Worm (Caenorhabditis elegans) whole organism, early embryonic: ENCODE measurements around the gene faah-1.

Experiments used
- B0310.2 ChIP-seq: sonication (generic microtip); optimal IDR thresholded peaks from 2 replicates; lab custom pipeline; 2016; ENCODE audit warnings: mild to moderate bottlenecking, missing genetic modification characterization, missing compliant biosample characterization
- F13C5.2 ChIP-seq: sonication (generic microtip); optimal IDR thresholded peaks from 2 replicates; lab custom pipeline; 2017; ENCODE audit warnings: mild to moderate bottlenecking, missing genetic modification characterization, inconsistent platforms, missing compliant biosample characterization
- aly-1 ChIP-seq: sonication (generic microtip); optimal IDR thresholded peaks from 2 replicates; lab custom pipeline; 2016; ENCODE audit warnings: missing genetic modification characterization, missing compliant biosample characterization
- ama-1 ChIP-seq: fragments of 150-350 bp; optimal IDR thresholded peaks from 2 replicates; lab custom pipeline; 2014
- ceh-13 ChIP-seq: fragments of 200-800 bp; sonication (Bioruptor generic); optimal IDR thresholded peaks from 2 replicates; lab custom pipeline; 2018; ENCODE audit warnings: mild to moderate bottlenecking, missing genetic modification characterization, missing compliant biosample characterization
- ceh-36 ChIP-seq: sonication (generic microtip); optimal IDR thresholded peaks from 2 replicates; lab custom pipeline; 2016; ENCODE audit warnings: missing genetic modification characterization, inconsistent platforms, missing compliant biosample characterization
- ets-7 ChIP-seq: sonication (generic microtip); optimal IDR thresholded peaks from 2 replicates; lab custom pipeline; 2016; ENCODE audit warnings: missing genotype, missing genetic modification characterization, missing compliant biosample characterization
- flt-1 ChIP-seq: fragments of 200-800 bp; sonication (Bioruptor generic); IDR thresholded peaks from 2 replicates; pipeline ENCODE4 v1.3.6; 2022; ENCODE audit warnings: missing genetic modification characterization, missing compliant biosample characterization
- hmbx-1 ChIP-seq: sonication (generic microtip); optimal IDR thresholded peaks from 2 replicates; lab custom pipeline; 2016; ENCODE audit warnings: mild to moderate bottlenecking, missing genetic modification characterization, missing compliant biosample characterization
- hmg-4 ChIP-seq: fragments of 200-800 bp; sonication (Bioruptor generic); optimal IDR thresholded peaks from 2 replicates; lab custom pipeline; 2018; ENCODE audit warnings: mild to moderate bottlenecking, missing genetic modification characterization, missing compliant biosample characterization
- hnd-1 ChIP-seq: sonication (generic microtip); optimal IDR thresholded peaks from 2 replicates; lab custom pipeline; 2016; ENCODE audit warnings: missing genetic modification characterization, missing compliant biosample characterization
- pes-1 ChIP-seq: fragments of 200-800 bp; sonication (Bioruptor generic); IDR thresholded peaks from 2 replicates; pipeline ENCODE4 v1.3.6; 2022; ENCODE audit warnings: missing genetic modification reagents, missing genetic modification characterization, missing compliant biosample characterization
- scrt-1 ChIP-seq: fragments of 200-800 bp; sonication (Bioruptor generic); IDR thresholded peaks from 2 replicates; pipeline ENCODE4 v1.3.6; 2022; ENCODE audit warnings: missing genetic modification characterization, missing compliant biosample characterization
- sea-1 ChIP-seq: fragments of 200-800 bp; sonication (Bioruptor generic); conservative IDR thresholded peaks from 2 replicates; pipeline ENCODE4 v1.3.6; 2022; ENCODE audit warnings: missing genetic modification characterization, missing compliant biosample characterization
- tbx-11 ChIP-seq: fragments of 200-800 bp; sonication (Bioruptor generic); IDR thresholded peaks from 2 replicates; pipeline ENCODE4 v1.3.6; 2022; ENCODE audit warnings: missing genetic modification characterization, missing compliant biosample characterization
- tbx-37 ChIP-seq: fragments of 200-800 bp; sonication (Bioruptor generic); conservative IDR thresholded peaks from 2 replicates; pipeline ENCODE4 v1.3.6; 2022; ENCODE audit warnings: missing genetic modification reagents, missing genetic modification characterization, missing compliant biosample characterization
- tra-4 ChIP-seq: sonication (generic microtip); optimal IDR thresholded peaks from 2 replicates; lab custom pipeline; 2017; ENCODE audit warnings: missing genetic modification characterization, missing compliant biosample characterization

Gene faah-1

DNA sequence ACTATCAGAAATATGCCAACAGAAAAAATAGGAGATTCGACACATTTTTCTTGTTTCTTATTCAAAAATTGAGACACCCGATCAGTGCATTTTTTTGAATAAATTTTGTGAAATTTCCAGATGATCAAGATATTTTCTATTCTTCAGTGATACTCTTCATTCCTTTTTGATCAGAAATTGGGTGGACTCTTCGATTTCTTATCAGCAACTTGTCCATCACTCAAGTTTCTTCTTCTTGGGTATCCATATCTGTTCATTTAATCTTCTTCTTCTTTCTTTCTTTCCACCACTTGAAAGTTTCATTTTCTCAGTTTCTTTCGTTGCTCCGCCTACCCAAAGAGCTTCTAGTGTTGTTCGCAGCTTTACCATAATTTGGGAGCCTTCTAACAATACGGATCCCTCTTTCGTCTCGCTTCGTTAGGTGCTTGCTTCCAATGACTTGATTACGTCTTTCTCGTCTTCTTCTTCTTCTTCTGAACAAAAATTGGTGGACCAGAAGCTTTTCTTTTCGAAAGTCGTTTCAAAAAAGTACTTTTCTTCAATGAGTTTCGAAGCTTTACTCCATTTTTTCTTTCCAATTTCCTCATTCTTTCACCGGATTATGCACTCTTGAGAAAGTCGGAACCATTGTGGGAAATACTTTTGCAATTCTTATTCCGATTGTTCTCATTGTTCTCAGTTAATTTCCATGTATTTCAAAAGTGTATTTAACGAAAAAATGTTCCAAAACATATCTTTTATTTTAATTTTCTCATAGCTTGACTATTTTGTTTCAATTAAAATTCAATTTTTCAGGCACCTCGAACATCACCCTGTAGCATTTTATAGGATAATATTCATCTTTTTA, 16.7 kb downstream of the faah-1 start, which contains the start of gene pct-1:
TSS of gene pct-1 (plus strand) at position 797 of the 847 bp plus-strand sequence.
- no peak for TF ChIP-seq hnd-1 (tag; lab: Kevin White, UChicago)
- TF ChIP-seq ets-7 (tag; lab: Kevin White, UChicago): no peak
- TF ChIP-seq tbx-37: no peak
- no peak for TF ChIP-seq ama-1
- no peak for TF ChIP-seq flt-1
- no peak for TF ChIP-seq tbx-11
- no peak for TF ChIP-seq F13C5.2 (tag; lab: Kevin White, UChicago)
- no peak for TF ChIP-seq B0310.2
- TF ChIP-seq sea-1 (GFP tag; lab: Robert Waterston, UW): no peak
- TF ChIP-seq hmg-4 (GFP tag; lab: Kevin White, UChicago): no peak
- no peak for TF ChIP-seq ceh-36 (tag; lab: Kevin White, UChicago)
- no peak for TF ChIP-seq scrt-1 (GFP tag; lab: Robert Waterston, UW)
- TF ChIP-seq hmbx-1 (tag; lab: Kevin White, UChicago): no peak
- no peak for TF ChIP-seq aly-1 (tag; lab: Kevin White, UChicago)
- no peak for TF ChIP-seq pes-1 (GFP tag; lab: Robert Waterston, UW)
- no peak for TF ChIP-seq tra-4 (tag; lab: Kevin White, UChicago)

ce11 chrIV:8181404-8181803, 22.2 kb downstream of the faah-1 start:
- no peak for TF ChIP-seq ama-1
- TF ChIP-seq ceh-36 (tag; lab: Kevin White, UChicago): no peak
- no peak for TF ChIP-seq ets-7 (tag; lab: Kevin White, UChicago)
- TF ChIP-seq F13C5.2 (tag; lab: Kevin White, UChicago): no peak
- TF ChIP-seq flt-1: no peak
- no peak for TF ChIP-seq sea-1 (GFP tag; lab: Robert Waterston, UW)
- no peak for TF ChIP-seq B0310.2
- no peak for TF ChIP-seq hmg-4 (GFP tag; lab: Kevin White, UChicago)
- no peak for TF ChIP-seq scrt-1 (GFP tag; lab: Robert Waterston, UW)
- TF ChIP-seq hnd-1 (tag; lab: Kevin White, UChicago): no peak
- TF ChIP-seq tbx-37: no peak
- TF ChIP-seq tra-4 (tag; lab: Kevin White, UChicago): no peak
- TF ChIP-seq tbx-11: no peak

DNA sequence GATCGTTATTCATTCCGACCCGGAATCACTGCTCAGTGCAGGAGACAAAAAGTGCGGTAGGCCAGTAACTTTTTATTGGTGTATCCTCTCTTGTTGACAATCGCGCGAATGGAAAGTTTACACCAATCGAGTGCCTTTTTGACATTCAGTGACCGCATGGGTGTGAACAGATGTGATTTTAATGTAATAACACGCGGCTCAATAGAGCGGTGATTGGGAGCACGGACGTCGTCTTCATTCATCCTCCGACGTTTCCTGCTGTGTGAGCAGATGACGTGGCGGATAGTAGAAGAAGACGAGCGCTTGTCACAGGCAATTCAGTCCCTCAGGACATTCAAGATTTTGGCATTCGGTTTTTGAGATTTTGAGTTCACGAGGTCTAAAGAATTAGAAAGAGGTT, 23.4 kb downstream of the faah-1 start:
- TF ChIP-seq ets-7 (tag; lab: Kevin White, UChicago) (no peak), scrt-1 (GFP tag; lab: Robert Waterston, UW) (no peak), ceh-36 (tag; lab: Kevin White, UChicago) (no peak), hmg-4 (GFP tag; lab: Kevin White, UChicago) (no peak), hmbx-1 (tag; lab: Kevin White, UChicago) (no peak), B0310.2 (no peak), ceh-13 (no peak), flt-1 (no peak), hnd-1 (tag; lab: Kevin White, UChicago) (no peak), sea-1 (GFP tag; lab: Robert Waterston, UW) (no peak), aly-1 (tag; lab: Kevin White, UChicago) (no peak), tra-4 (tag; lab: Kevin White, UChicago) (no peak), ama-1 (no peak), F13C5.2 (tag; lab: Kevin White, UChicago) (no peak), pes-1 (GFP tag; lab: Robert Waterston, UW) (no peak), tbx-11 (no peak), tbx-37 (no peak)

DNA sequence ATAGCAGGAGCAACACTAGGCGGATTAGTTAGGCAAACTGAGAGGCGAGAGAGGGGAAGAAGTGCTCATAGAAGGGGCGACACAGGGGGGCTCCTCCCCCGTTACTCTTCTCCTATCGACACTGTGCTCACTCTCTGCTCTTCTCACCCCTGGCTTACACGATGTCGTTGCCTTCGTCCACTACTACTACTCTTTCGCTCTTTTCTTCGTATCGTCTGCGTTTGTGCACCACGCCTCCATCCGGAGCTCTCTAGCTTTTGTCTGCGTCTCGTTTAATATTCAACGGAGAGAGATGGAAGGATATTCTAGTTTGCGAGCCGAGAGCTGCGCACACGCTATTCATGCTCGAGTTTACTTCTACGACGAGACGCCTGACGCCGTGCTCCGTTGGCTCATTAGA, 24.1 kb downstream of the faah-1 start:
- TF ChIP-seq tbx-11: no peak
- TF ChIP-seq hmbx-1 (tag; lab: Kevin White, UChicago): no peak
- no peak for TF ChIP-seq ceh-13
- peak; percentile 55 for TF ChIP-seq ceh-36 (tag; lab: Kevin White, UChicago)
- TF ChIP-seq flt-1: no peak
- no peak for TF ChIP-seq pes-1 (GFP tag; lab: Robert Waterston, UW)
- no peak for TF ChIP-seq ets-7 (tag; lab: Kevin White, UChicago)
- peak; percentile 15 for TF ChIP-seq F13C5.2 (tag; lab: Kevin White, UChicago)
- no peak for TF ChIP-seq aly-1 (tag; lab: Kevin White, UChicago)
- TF ChIP-seq tbx-37: no peak
- no peak for TF ChIP-seq ama-1
- peak; percentile 57 for TF ChIP-seq sea-1 (GFP tag; lab: Robert Waterston, UW)
- TF ChIP-seq tra-4 (tag; lab: Kevin White, UChicago): no peak
- TF ChIP-seq B0310.2: no peak
- TF ChIP-seq scrt-1 (GFP tag; lab: Robert Waterston, UW): no peak
- no peak for TF ChIP-seq hnd-1 (tag; lab: Kevin White, UChicago)
- TF ChIP-seq hmg-4 (GFP tag; lab: Kevin White, UChicago): peak; percentile 44

DNA sequence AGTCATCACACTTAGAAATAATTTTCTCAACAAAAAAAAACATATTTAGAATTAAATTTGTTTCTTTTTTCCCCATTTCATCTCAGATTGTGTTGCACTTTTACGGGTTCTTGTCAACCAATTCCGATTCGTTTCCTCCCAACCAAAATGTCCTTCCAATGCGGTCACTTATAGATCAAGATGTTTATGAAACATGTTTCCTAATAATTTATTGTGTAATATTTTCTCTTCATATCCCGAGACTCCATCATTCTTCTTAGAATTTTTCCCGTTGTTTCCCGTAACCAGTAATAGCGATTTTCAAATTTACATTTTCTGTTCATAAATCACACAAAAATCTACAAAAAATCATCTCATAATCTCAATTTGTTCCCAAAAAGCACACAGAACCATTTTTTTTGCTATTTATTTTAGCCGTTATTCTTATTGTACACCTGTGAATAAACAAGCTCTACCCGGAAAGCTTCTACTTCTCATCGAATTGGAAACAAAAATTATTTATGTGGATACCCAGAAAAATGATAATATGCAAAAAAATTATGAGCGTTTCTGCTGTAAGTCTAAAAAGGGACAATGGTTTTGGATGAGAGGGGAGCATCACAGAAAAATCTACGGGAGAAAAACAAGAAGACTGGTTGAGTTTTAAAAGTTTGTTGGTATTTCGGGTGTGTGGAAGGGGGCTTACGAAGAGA, 29.4 kb downstream of the faah-1 start:
- TF ChIP-seq hmbx-1 (tag; lab: Kevin White, UChicago): no peak
- no peak for TF ChIP-seq flt-1
- 0 out of 2 replicates have a peak, but pooled peaks have one; percentile 30 for TF ChIP-seq pes-1 (GFP tag; lab: Robert Waterston, UW)
- no peak for TF ChIP-seq sea-1 (GFP tag; lab: Robert Waterston, UW)
- TF ChIP-seq ets-7 (tag; lab: Kevin White, UChicago): no peak
- TF ChIP-seq ceh-36 (tag; lab: Kevin White, UChicago): no peak

ce11 chrIV:8189667-8190066, 30.5 kb downstream of the faah-1 start:
- TF ChIP-seq sea-1 (GFP tag; lab: Robert Waterston, UW): 0 out of 2 replicates have a peak, but pooled peaks have one; percentile 32
- no peak for TF ChIP-seq hnd-1 (tag; lab: Kevin White, UChicago)
